Fruit fly (Drosophila melanogaster) whole organism, prepupa: ENCODE data around the gene Usp10.

Experiments used
- Blimp-1 ChIP-seq: fragments of 200-800 bp; sonication (Bioruptor generic); optimal IDR thresholded peaks from 3 replicates; lab custom pipeline; 2017; ENCODE audit warnings: missing biosample characterization, missing genetic modification characterization, mild to moderate bottlenecking, moderate library complexity, missing genetic modification reagents
- CG10631 ChIP-seq: fragments of 200-800 bp; sonication (Bioruptor generic); optimal IDR thresholded peaks from 2 replicates; lab custom pipeline; 2016; ENCODE audit warnings: missing biosample characterization, missing genetic modification characterization
- CG11294 ChIP-seq: fragments of 200-800 bp; sonication (Bioruptor generic); IDR thresholded peaks from 2 replicates; pipeline ENCODE4 v1.3.6; 2022; ENCODE audit warnings: missing biosample characterization, missing genetic modification characterization
- CG11762 ChIP-seq: fragments of 200-800 bp; sonication (Bioruptor generic); optimal IDR thresholded peaks from 3 replicates; lab custom pipeline; 2016; ENCODE audit warnings: missing biosample characterization, missing genetic modification characterization; ENCODE audit not compliant: insufficient read depth
- CG11902 ChIP-seq: fragments of 200-800 bp; sonication (Bioruptor generic); optimal IDR thresholded peaks from 3 replicates; lab custom pipeline; 2016; ENCODE audit warnings: missing biosample characterization, missing genetic modification characterization
- CG15336 ChIP-seq: fragments of 200-800 bp; sonication (Bioruptor generic); IDR thresholded peaks from 2 replicates; pipeline ENCODE4 v1.3.6; 2022; ENCODE audit warnings: missing biosample characterization, missing genetic modification characterization
- CG1621 ChIP-seq: fragments of 200-800 bp; sonication (Bioruptor generic); optimal IDR thresholded peaks from 3 replicates; lab custom pipeline; 2018; ENCODE audit warnings: missing biosample characterization, mild to moderate bottlenecking, missing genetic modification characterization
- CG3032 ChIP-seq: fragments of 200-800 bp; optimal IDR thresholded peaks from 2 replicates; lab custom pipeline; 2019; ENCODE audit warnings: missing biosample characterization, mild to moderate bottlenecking, missing genetic modification characterization, moderate library complexity
- CG31627 ChIP-seq: fragments of 200-800 bp; sonication (Bioruptor generic); optimal IDR thresholded peaks from 3 replicates; lab custom pipeline; 2016; ENCODE audit warnings: missing biosample characterization, missing genetic modification characterization
- CG32006 ChIP-seq: fragments of 200-800 bp; sonication (Bioruptor generic); optimal IDR thresholded peaks from 3 replicates; lab custom pipeline; 2017; ENCODE audit warnings: missing biosample characterization, mild to moderate bottlenecking, missing genetic modification characterization
- CG34406 ChIP-seq: fragments of 200-800 bp; sonication (Bioruptor generic); optimal IDR thresholded peaks from 3 replicates; lab custom pipeline; 2016; ENCODE audit warnings: missing biosample characterization, missing genetic modification characterization
- CG3919 ChIP-seq: fragments of 200-800 bp; sonication (Bioruptor generic); optimal IDR thresholded peaks from 3 replicates; lab custom pipeline; 2016; ENCODE audit warnings: missing biosample characterization, missing genetic modification characterization
- CG6163 ChIP-seq: fragments of 200-800 bp; sonication (Bioruptor generic); IDR thresholded peaks from 3 replicates; pipeline ENCODE4 v1.3.6; 2022; ENCODE audit warnings: missing biosample characterization, missing genetic modification characterization
- CG6792 ChIP-seq: fragments of 200-800 bp; sonication (Bioruptor generic); optimal IDR thresholded peaks from 3 replicates; lab custom pipeline; 2016; ENCODE audit warnings: missing biosample characterization, missing genetic modification characterization
- CG6808 ChIP-seq: fragments of 200-800 bp; sonication (Bioruptor generic); optimal IDR thresholded peaks from 3 replicates; lab custom pipeline; 2017; ENCODE audit warnings: missing biosample characterization, missing genetic modification characterization, mild to moderate bottlenecking, moderate library complexity, missing genetic modification reagents
- CG7368 ChIP-seq: fragments of 200-800 bp; sonication (Bioruptor generic); optimal IDR thresholded peaks from 3 replicates; lab custom pipeline; 2016; ENCODE audit warnings: missing biosample characterization, missing genetic modification characterization
- CG8119 ChIP-seq: fragments of 200-800 bp; sonication (Bioruptor generic); IDR thresholded peaks from 3 replicates; pipeline ENCODE4 v1.3.6; 2022; ENCODE audit warnings: missing biosample characterization, missing genetic modification characterization
- CG8319 ChIP-seq: fragments of 200-800 bp; sonication (Bioruptor generic); optimal IDR thresholded peaks from 3 replicates; lab custom pipeline; 2016; ENCODE audit warnings: missing biosample characterization, missing genetic modification characterization
- Eip75B ChIP-seq: fragments of 200-800 bp; sonication (Bioruptor generic); optimal IDR thresholded peaks from 3 replicates; lab custom pipeline; 2016; ENCODE audit warnings: missing biosample characterization, missing genetic modification characterization
- Eip78C ChIP-seq: fragments of 200-800 bp; sonication (Bioruptor generic); peaks from one replicate; lab custom pipeline; 2016; ENCODE audit warnings: missing biosample characterization, missing genetic modification characterization
- Eip93F ChIP-seq: fragments of 200-800 bp; sonication (Bioruptor generic); optimal IDR thresholded peaks from 2 replicates; lab custom pipeline; 2016; ENCODE audit warnings: missing biosample characterization, mild to moderate bottlenecking, missing genetic modification characterization
- Ets21C ChIP-seq: fragments of 200-800 bp; sonication (Bioruptor generic); optimal IDR thresholded peaks from 3 replicates; lab custom pipeline; 2016; ENCODE audit warnings: missing biosample characterization, missing genetic modification characterization
- Ets96B ChIP-seq: fragments of 200-800 bp; optimal IDR thresholded peaks from 2 replicates; lab custom pipeline; 2019; ENCODE audit warnings: missing biosample characterization, mild to moderate bottlenecking, missing genetic modification characterization, moderate library complexity
- Gug ChIP-seq: fragments of 200-800 bp; sonication (Bioruptor generic); IDR thresholded peaks from 2 replicates; pipeline ENCODE4 v1.3.6; 2022; ENCODE audit warnings: missing biosample characterization, missing genetic modification characterization
- Hr39 ChIP-seq: fragments of 200-800 bp; sonication (Bioruptor generic); optimal IDR thresholded peaks from 2 replicates; lab custom pipeline; 2016; ENCODE audit warnings: missing biosample characterization, missing genetic modification characterization
- Hr4 ChIP-seq: fragments of 200-800 bp; sonication (Bioruptor generic); optimal IDR thresholded peaks from 3 replicates; lab custom pipeline; 2016; ENCODE audit warnings: missing biosample characterization, missing genetic modification characterization
- Lpt ChIP-seq: fragments of 200-800 bp; sonication (Bioruptor generic); optimal IDR thresholded peaks from 3 replicates; lab custom pipeline; 2016; ENCODE audit warnings: missing biosample characterization, missing genetic modification characterization
- OdsH ChIP-seq: fragments of 200-800 bp; sonication (Bioruptor generic); optimal IDR thresholded peaks from 3 replicates; lab custom pipeline; 2016; ENCODE audit warnings: missing biosample characterization, missing genetic modification characterization
- Smox ChIP-seq: fragments of 200-800 bp; sonication (Bioruptor generic); optimal IDR thresholded peaks from 3 replicates; lab custom pipeline; 2016; ENCODE audit warnings: missing biosample characterization, missing genetic modification characterization
- Sox102F ChIP-seq: fragments of 200-800 bp; sonication (Bioruptor generic); optimal IDR thresholded peaks from 2 replicates; lab custom pipeline; 2016; ENCODE audit warnings: missing biosample characterization, mild to moderate bottlenecking, missing genetic modification characterization
- Sox14 ChIP-seq: fragments of 200-800 bp; sonication (Bioruptor generic); optimal IDR thresholded peaks from 3 replicates; lab custom pipeline; 2016; ENCODE audit warnings: missing biosample characterization, missing genetic modification characterization
- Sox15 ChIP-seq: fragments of 200-800 bp; sonication (Bioruptor generic); optimal IDR thresholded peaks from 3 replicates; lab custom pipeline; 2016; ENCODE audit warnings: missing biosample characterization, missing genetic modification characterization
- achi ChIP-seq: fragments of 200-800 bp; sonication (Bioruptor generic); optimal IDR thresholded peaks from 3 replicates; lab custom pipeline; 2016; ENCODE audit warnings: missing biosample characterization, missing genetic modification characterization
- acj6 ChIP-seq: fragments of 200-800 bp; sonication (Bioruptor generic); optimal IDR thresholded peaks from 3 replicates; lab custom pipeline; 2016; ENCODE audit warnings: missing biosample characterization, missing genetic modification characterization
- cyc ChIP-seq: fragments of 200-800 bp; sonication (Bioruptor generic); optimal IDR thresholded peaks from 3 replicates; lab custom pipeline; 2016; ENCODE audit warnings: missing biosample characterization, missing genetic modification characterization
- dac ChIP-seq: fragments of 200-800 bp; sonication (Bioruptor generic); optimal IDR thresholded peaks from 2 replicates; lab custom pipeline; 2017; ENCODE audit warnings: missing biosample characterization, mild to moderate bottlenecking, missing genetic modification characterization
- dsx ChIP-seq: fragments of 200-800 bp; optimal IDR thresholded peaks from 3 replicates; lab custom pipeline; 2019; ENCODE audit warnings: missing biosample characterization, mild to moderate bottlenecking, missing genetic modification characterization, moderate library complexity; ENCODE audit not compliant: poor library complexity, severe bottlenecking
- eg ChIP-seq: fragments of 200-800 bp; sonication (Bioruptor generic); IDR thresholded peaks from 3 replicates; pipeline ENCODE4 v1.3.6; 2022; ENCODE audit warnings: missing biosample characterization, missing genetic modification characterization
- esn ChIP-seq: fragments of 200-800 bp; sonication (Bioruptor generic); optimal IDR thresholded peaks from 2 replicates; lab custom pipeline; 2016; ENCODE audit warnings: missing biosample characterization, mild to moderate bottlenecking, missing genetic modification characterization, moderate library complexity
- fd59A ChIP-seq: fragments of 200-800 bp; sonication (Bioruptor generic); optimal IDR thresholded peaks from 2 replicates; lab custom pipeline; 2017; ENCODE audit warnings: missing biosample characterization, mild to moderate bottlenecking, missing genetic modification characterization, missing genetic modification reagents
- lz ChIP-seq: fragments of 200-800 bp; sonication (Bioruptor generic); optimal IDR thresholded peaks from 3 replicates; lab custom pipeline; 2016; ENCODE audit warnings: missing biosample characterization, missing genetic modification characterization
- pdm3 ChIP-seq: fragments of 200-800 bp; sonication (Bioruptor generic); optimal IDR thresholded peaks from 3 replicates; lab custom pipeline; 2016; ENCODE audit warnings: missing biosample characterization, missing genetic modification characterization
- salr ChIP-seq, 2 experiments: fragments of 200-800 bp; sonication (Bioruptor generic); optimal IDR thresholded peaks; 3 replicates each; lab custom pipeline; 2016 to 2018; ENCODE audit warnings: missing biosample characterization in 2 of 2, missing genetic modification characterization in 2 of 2, mild to moderate bottlenecking in 1 of 2
- svp ChIP-seq: fragments of 200-800 bp; sonication (Bioruptor generic); peaks from one replicate; lab custom pipeline; 2016; ENCODE audit warnings: missing biosample characterization, missing genetic modification characterization
- topi ChIP-seq: fragments of 200-800 bp; sonication (Bioruptor generic); optimal IDR thresholded peaks from 3 replicates; lab custom pipeline; 2016; ENCODE audit warnings: missing biosample characterization, missing genetic modification characterization

The Usp10 gene

DNA sequence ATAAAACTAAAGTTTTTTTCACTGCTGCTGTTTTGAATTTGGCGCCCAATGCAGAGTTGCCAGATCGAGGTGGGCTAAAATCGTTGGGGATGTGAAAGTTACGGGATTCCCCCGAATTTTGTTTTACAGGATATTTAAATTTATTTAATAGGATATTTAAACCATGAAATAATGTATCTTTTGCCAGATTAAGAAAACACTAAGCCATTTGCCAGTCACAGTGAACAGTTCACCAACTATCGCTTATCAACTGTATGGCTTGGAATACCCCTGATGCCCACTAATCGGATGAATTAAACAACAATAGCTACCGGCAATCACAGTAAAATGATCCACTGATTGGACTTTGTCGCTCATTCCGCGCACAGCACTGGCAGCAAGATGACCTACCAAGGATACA lies 20.6 kb upstream of the Usp10 start, which contains the start of gene Dci:
Gene Dci, plus strand, starts transcription at position 286 of the 400 bp plus-strand sequence.
- TF ChIP-seq achi (GFP tag; lab: Kevin White, UChicago) (peak; percentile 45), Gug (GFP tag; lab: Robert Waterston, UW) (no peak), svp (GFP tag; lab: Kevin White, UChicago) (peak; percentile 95), fd59A (GFP tag; lab: Kevin White, UChicago) (peak; percentile 4), eg (GFP tag; lab: Robert Waterston, UW) (peak; percentile 64), cyc (GFP tag; lab: Kevin White, UChicago) (peak; percentile 71), dsx (GFP tag; lab: Kevin White, UChicago) (peak; percentile 56), CG31627 (GFP tag; lab: Kevin White, UChicago) (peak; percentile 80), CG32006 (GFP tag; lab: Kevin White, UChicago) (peak; percentile 62), salr (GFP tag; optimal IDR thresholded peaks at IDR 0.05; lab: Kevin White, UChicago) (peak in 1 of 2 experiments; percentile 33), CG11294 (peak; percentile 21; the same call in 1 of the 2 replicates), CG6808 (GFP tag; lab: Kevin White, UChicago) (no peak), acj6 (GFP tag; lab: Kevin White, UChicago) (peak; percentile 66), CG11902 (GFP tag; lab: Kevin White, UChicago) (peak; percentile 13), lz (peak; percentile 70), Lpt (no peak), Sox15 (peak; percentile 59), Hr4 (GFP tag; lab: Kevin White, UChicago) (no peak), Eip78C (GFP tag; lab: Kevin White, UChicago) (peak; percentile 88), CG8119 (GFP tag; lab: Robert Waterston, UW) (no peak; the same call in 2 of the 3 replicates), topi (peak; percentile 74), CG15336 (GFP tag; lab: Robert Waterston, UW) (peak; percentile 57), Ets21C (GFP tag; lab: Kevin White, UChicago) (peak; percentile 69), Ets96B (tag; lab: Kevin White, UChicago) (no peak), OdsH (GFP tag; lab: Kevin White, UChicago) (peak; percentile 76), esn (GFP tag; lab: Kevin White, UChicago) (peak; percentile 77), Smox (GFP tag; lab: Kevin White, UChicago) (peak; percentile 61), dac (peak; percentile 5), CG34406 (no peak), CG11762 (GFP tag; lab: Kevin White, UChicago) (peak; percentile 40), Eip93F (GFP tag; lab: Kevin White, UChicago) (no peak), Sox102F (GFP tag; lab: Kevin White, UChicago) (peak; percentile 51), CG6163 (GFP tag; lab: Robert Waterston, UW) (peak; percentile 87), CG10631 (GFP tag; lab: Kevin White, UChicago) (peak; percentile 72), Eip75B (peak; percentile 58), CG1621 (tag; lab: Kevin White, UChicago) (peak; percentile 2), CG8319 (GFP tag; lab: Kevin White, UChicago) (peak; percentile 35), Sox14 (GFP tag; lab: Kevin White, UChicago) (peak; percentile 77), pdm3 (GFP tag; lab: Kevin White, UChicago) (peak; percentile 68), CG3032 (tag; lab: Kevin White, UChicago) (peak; percentile 58), CG3919 (GFP tag; lab: Kevin White, UChicago) (peak; percentile 60), Blimp-1 (GFP tag; lab: Kevin White, UChicago) (no peak), Hr39 (peak; percentile 79), CG6792 (GFP tag; lab: Kevin White, UChicago) (peak; percentile 48), CG7368 (GFP tag; lab: Kevin White, UChicago) (peak; percentile 16)
